Fruit fly (Drosophila melanogaster): ENCODE data around the gene CG13310.
A peak's percentile ranks its signal among the peaks of the same experiment; 100 is the strongest.

CG13310 gene

dm6 chr3L:8765493-8765892, 34.8 kb downstream of the CG13310 start (continued):
- TF ChIP-seq hkb (optimal IDR thresholded peaks at IDR 0.05) = no peak
- peak; percentile 31 for TF ChIP-seq hkb (GFP tag; IDR thresholded peaks at IDR 0.05)
- TF ChIP-seq CG2678 (tag; optimal IDR thresholded peaks at IDR 0.05) = no peak
- TF ChIP-seq bab2 (GFP tag; optimal IDR thresholded peaks at IDR 0.05) = no peak
- no peak for TF ChIP-seq CG1832 (GFP tag; optimal IDR thresholded peaks at IDR 0.05)
- TF ChIP-seq Jarid2 (GFP tag; optimal IDR thresholded peaks at IDR 0.05) = no peak
- no peak for TF ChIP-seq lilli (GFP tag; optimal IDR thresholded peaks at IDR 0.05)
- TF ChIP-seq caup (GFP tag; optimal IDR thresholded peaks at IDR 0.05; ENCODE audit: severe bottlenecking) = no peak
- no peak for TF ChIP-seq fru (optimal IDR thresholded peaks at IDR 0.05)
- no peak for TF ChIP-seq Dref (GFP tag; IDR thresholded peaks at IDR 0.05)
- TF ChIP-seq YL-1 (GFP tag; optimal IDR thresholded peaks at IDR 0.05) = no peak
- no peak for TF ChIP-seq Sry-β (GFP tag; optimal IDR thresholded peaks at IDR 0.05)
- peak; percentile 14 for TF ChIP-seq CG1233 (GFP tag; optimal IDR thresholded peaks at IDR 0.05)
- TF ChIP-seq CG9609 (GFP tag; optimal IDR thresholded peaks at IDR 0.05) = no peak
- TF ChIP-seq CG34224 (GFP tag; IDR thresholded peaks at IDR 0.05; ENCODE audit: partially characterized antibody) = no peak
- TF ChIP-seq CG18599 (GFP tag; optimal IDR thresholded peaks at IDR 0.05) = no peak
- peak; percentile 80 for TF ChIP-seq unpg (GFP tag; optimal IDR thresholded peaks at IDR 0.05)
- TF ChIP-seq BtbVII (GFP tag; optimal IDR thresholded peaks at IDR 0.05) = no peak
- TF ChIP-seq Hr51 (GFP tag; optimal IDR thresholded peaks at IDR 0.05) = no peak
- TF ChIP-seq sd (tag; optimal IDR thresholded peaks at IDR 0.05) = no peak
- no peak for TF ChIP-seq prd (optimal IDR thresholded peaks at IDR 0.05)
- TF ChIP-seq prd (GFP tag; IDR thresholded peaks at IDR 0.05) = peak; percentile 18; the same call in 2 of the 3 replicates
- TF ChIP-seq CG4360 (GFP tag; IDR thresholded peaks at IDR 0.05) = 0 out of 2 replicates have a peak, but pooled peaks have one; percentile 4
- no peak; the same call in 1 of the 2 replicates for TF ChIP-seq lmd (GFP tag; IDR thresholded peaks at IDR 0.05)
- TF ChIP-seq CG5245 (GFP tag; optimal IDR thresholded peaks at IDR 0.05) = no peak
- TF ChIP-seq CG17186 (GFP tag; optimal IDR thresholded peaks at IDR 0.05) = no peak
- TF ChIP-seq gem (tag; optimal IDR thresholded peaks at IDR 0.05) = no peak
- no peak for TF ChIP-seq ATbp (GFP tag; optimal IDR thresholded peaks at IDR 0.05)
- TF ChIP-seq mam (GFP tag; optimal IDR thresholded peaks at IDR 0.05) = no peak
- no peak for TF ChIP-seq Sry-δ (GFP tag; optimal IDR thresholded peaks at IDR 0.05)
- TF ChIP-seq gt (GFP tag; IDR thresholded peaks at IDR 0.05) = no peak; the same call in 1 of the 2 replicates
- TF ChIP-seq Deaf1 (tag; optimal IDR thresholded peaks at IDR 0.05) = no peak
- no peak for TF ChIP-seq Dip2 (GFP tag; IDR thresholded peaks at IDR 0.05)
- TF ChIP-seq CG7556 (GFP tag; optimal IDR thresholded peaks at IDR 0.05) = no peak
- TF ChIP-seq CG1529 (GFP tag; optimal IDR thresholded peaks at IDR 0.05) = no peak
- no peak for TF ChIP-seq CG7839 (tag; optimal IDR thresholded peaks at IDR 0.05)
- peak; percentile 97 for TF ChIP-seq Drgx (GFP tag; IDR thresholded peaks at IDR 0.05)
- TF ChIP-seq CG11560 (tag; IDR thresholded peaks at IDR 0.05) = no peak
- no peak for TF ChIP-seq CG15479 (GFP tag; optimal IDR thresholded peaks at IDR 0.05)
- TF ChIP-seq CG15601 (tag; optimal IDR thresholded peaks at IDR 0.05) = no peak
- TF ChIP-seq CG10209 (GFP tag; optimal IDR thresholded peaks at IDR 0.05) = no peak
- no peak for TF ChIP-seq Hr3 (GFP tag; optimal IDR thresholded peaks at IDR 0.05)
- TF ChIP-seq Ravus (GFP tag; IDR thresholded peaks at IDR 0.05) = peak; percentile 6; the same call in 1 of the 2 replicates
- TF ChIP-seq bsh (GFP tag; optimal IDR thresholded peaks at IDR 0.05) = peak in 1 of 2 experiments; percentile 81
- TF ChIP-seq sna (GFP tag; IDR thresholded peaks at IDR 0.05; ENCODE audit: partially characterized antibody) = no peak
- peak; percentile 62 for TF ChIP-seq CG1024 (GFP tag; IDR thresholded peaks at IDR 0.05)
- no peak for TF ChIP-seq inv (GFP tag; IDR thresholded peaks at IDR 0.05; ENCODE audit: partially characterized antibody)
- peak; percentile 7; the same call in 1 of the 2 replicates for TF ChIP-seq dimm (GFP tag; IDR thresholded peaks at IDR 0.05)
- TF ChIP-seq CG14050 (GFP tag; IDR thresholded peaks at IDR 0.05) = peak; percentile 37; the same call in 2 of the 3 replicates
- no peak for TF ChIP-seq Hand (GFP tag; optimal IDR thresholded peaks at IDR 0.05)
- no peak for TF ChIP-seq E2f1 (GFP tag; IDR thresholded peaks at IDR 0.05)

Data from whole organism, embryonic.